Fruit fly (Drosophila melanogaster): ENCODE measurements around the gene CG34133.
A peak's percentile ranks its signal among the peaks of the same experiment; 100 is the strongest.

The CG34133 gene

dm6 chr3R:29899635-29900034 is 30.5 kb downstream of the CG34133 start:
- TF ChIP-seq Neu2 (GFP tag; optimal IDR thresholded peaks at IDR 0.05; ENCODE audit: borderline replicate concordance): no peak
- peak; percentile 94 for TF ChIP-seq CG8281 (tag; optimal IDR thresholded peaks at IDR 0.05)
- no peak for TF ChIP-seq CG7786 (GFP tag; optimal IDR thresholded peaks at IDR 0.05)

- TF ChIP-seq CG1602 (GFP tag; optimal IDR thresholded peaks at IDR 0.05) (no peak), Hand (GFP tag; optimal IDR thresholded peaks at IDR 0.05) (no peak), slbo (GFP tag; IDR thresholded peaks at IDR 0.05) (peak; percentile 55), CG4404 (GFP tag; IDR thresholded peaks at IDR 0.05) (no peak), ftz-f1 (GFP tag; optimal IDR thresholded peaks at IDR 0.05) (no peak), Sox102F (GFP tag; optimal IDR thresholded peaks at IDR 0.05) (peak; percentile 6), CG10565 (GFP tag; optimal IDR thresholded peaks at IDR 0.05) (no peak), CG13424 (tag; optimal IDR thresholded peaks at IDR 0.05) (peak; percentile 4), cg (GFP tag; optimal IDR thresholded peaks at IDR 0.05) (peak; percentile 2), Bgb (GFP tag; IDR thresholded peaks at IDR 0.05; ENCODE audit: partially characterized antibody) (peak; percentile 73), CG15696 (tag; optimal IDR thresholded peaks at IDR 0.05) (peak; percentile 19), pita (GFP tag; optimal IDR thresholded peaks at IDR 0.05) (peak; percentile 3), sug (tag; optimal IDR thresholded peaks at IDR 0.05) (peak; percentile 12), Adf1 (GFP tag; IDR thresholded peaks at IDR 0.05) (no peak), Xrp1 (GFP tag; IDR thresholded peaks at IDR 0.05) (no peak), CG7786 (GFP tag; optimal IDR thresholded peaks at IDR 0.05) (no peak), chinmo (GFP tag; IDR thresholded peaks at IDR 0.05; ENCODE audit: partially characterized antibody) (peak; percentile 66; the same call in 1 of the 4 replicates), wor (GFP tag; IDR thresholded peaks at IDR 0.05) (no peak), Hmr (GFP tag; optimal IDR thresholded peaks at IDR 0.05) (peak; percentile 18), Dip2 (GFP tag; IDR thresholded peaks at IDR 0.05) (peak; percentile 18; the same call in 1 of the 2 replicates), vvl (GFP tag; IDR thresholded peaks at IDR 0.05) (peak; percentile 85), Ssrp (tag; optimal IDR thresholded peaks at IDR 0.05) (peak; percentile 27), CG4282 (GFP tag; optimal IDR thresholded peaks at IDR 0.05) (no peak), CG7839 (tag; optimal IDR thresholded peaks at IDR 0.05) (peak; percentile 38), B-H2 (GFP tag; optimal IDR thresholded peaks at IDR 0.05) (no peak), nau (GFP tag; optimal IDR thresholded peaks at IDR 0.05) (no peak), Fer1 (GFP tag; optimal IDR thresholded peaks at IDR 0.05) (peak; percentile 13), CG2678 (tag; optimal IDR thresholded peaks at IDR 0.05) (peak; percentile 15), Hr51 (GFP tag; optimal IDR thresholded peaks at IDR 0.05) (peak in 1 of 2 experiments; percentile 9), CG42726 (GFP tag; IDR thresholded peaks at IDR 0.05; ENCODE audit: partially characterized antibody) (peak; percentile 61), stwl (tag; optimal IDR thresholded peaks at IDR 0.05) (peak; percentile 86), CG10209 (GFP tag; optimal IDR thresholded peaks at IDR 0.05) (no peak), zen (tag; optimal IDR thresholded peaks at IDR 0.05) (peak; percentile 35), HmgZ (tag; optimal IDR thresholded peaks at IDR 0.05) (peak; percentile 52), pan (optimal IDR thresholded peaks at IDR 0.05) (no peak), pan (GFP tag; optimal IDR thresholded peaks at IDR 0.05 in 1 of 2, IDR thresholded peaks at IDR 0.05 in 1 of 2) (no peak), Dip3 (GFP tag; optimal IDR thresholded peaks at IDR 0.05) (no peak), CG11504 (tag; optimal IDR thresholded peaks at IDR 0.05) (peak; percentile 70), Asciz (GFP tag; optimal IDR thresholded peaks at IDR 0.05) (no peak), CG30403 (GFP tag; optimal IDR thresholded peaks at IDR 0.05) (peak; percentile 9), knrl (GFP tag; IDR thresholded peaks at IDR 0.05; ENCODE audit: partially characterized antibody) (peak; percentile 66; the same call in 1 of the 3 replicates), CG3726 (GFP tag; IDR thresholded peaks at IDR 0.05) (no peak), CG16813 (GFP tag; IDR thresholded peaks at IDR 0.05; ENCODE audit: partially characterized antibody) (peak; percentile 58), CG9932 (GFP tag; IDR thresholded peaks at IDR 0.05) (peak; percentile 54), grau (tag; optimal IDR thresholded peaks at IDR 0.05) (peak; percentile 32)
Measured at dm6 chr3R:29903775-29904356, 34.7 kb downstream of the CG34133 start, which contains the start of gene CG15517. Gene CG15517 (minus strand): TSS chr3R:29903825.
